Worm (Caenorhabditis elegans) whole organism, L1 larva: ENCODE measurements around the gene Y53C12A.11.

Experiments
- aly-2 ChIP-seq: fragments of 150-350 bp; optimal IDR thresholded peaks from 2 replicates; lab custom pipeline; 2014; ENCODE audit warnings: missing biosample characterization, missing genetic modification characterization
- ces-1 ChIP-seq: fragments of 150-350 bp; optimal IDR thresholded peaks from 2 replicates; lab custom pipeline; 2014; ENCODE audit warnings: missing biosample characterization, missing genetic modification reagents, missing genetic modification characterization
- dsc-1 ChIP-seq: sonication (generic microtip); optimal IDR thresholded peaks from 2 replicates; lab custom pipeline; 2016; ENCODE audit warnings: mild to moderate bottlenecking, missing genetic modification characterization, missing compliant biosample characterization
- elt-2 ChIP-seq: sonication (generic microtip); optimal IDR thresholded peaks from 2 replicates; lab custom pipeline; 2016; ENCODE audit warnings: missing genetic modification characterization, mild to moderate bottlenecking, inconsistent platforms, missing compliant biosample characterization, missing genetic modification reagents
- hlh-17 ChIP-seq: fragments of 200-800 bp; sonication (Bioruptor generic); optimal IDR thresholded peaks from 2 replicates; lab custom pipeline; 2018; ENCODE audit warnings: missing genetic modification characterization, mild to moderate bottlenecking, missing compliant biosample characterization, moderate library complexity, borderline replicate concordance
- irx-1 ChIP-seq: sonication (generic microtip); optimal IDR thresholded peaks from 2 replicates; lab custom pipeline; 2016; ENCODE audit warnings: missing genetic modification characterization, missing compliant biosample characterization
- lin-13 ChIP-seq: fragments of 150-350 bp; optimal IDR thresholded peaks from 2 replicates; lab custom pipeline; 2014; ENCODE audit warnings: missing biosample characterization, missing genetic modification reagents, missing genetic modification characterization
- nhr-90 ChIP-seq: sonication (generic microtip); optimal IDR thresholded peaks from 2 replicates; lab custom pipeline; 2016; ENCODE audit warnings: mild to moderate bottlenecking, missing genetic modification characterization, missing compliant biosample characterization; ENCODE audit not compliant: poor library complexity
- pqm-1 ChIP-seq: sonication (generic microtip); optimal IDR thresholded peaks from 3 replicates; lab custom pipeline; 2017; ENCODE audit warnings: missing biosample characterization, missing genetic modification characterization
- snpc-4 ChIP-seq: fragments of 150-350 bp; optimal IDR thresholded peaks from 2 replicates; lab custom pipeline; 2014; ENCODE audit warnings: missing biosample characterization, missing genetic modification characterization

ce11 chrII:9684175-9684574, 34.3 kb downstream of the Y53C12A.11 start:
- no peak for TF ChIP-seq snpc-4 (tag; lab: Kevin White, UChicago)
- TF ChIP-seq lin-13 (GFP tag; lab: Kevin White, UChicago): no peak
- no peak for TF ChIP-seq elt-2 (tag; lab: Kevin White, UChicago)
- TF ChIP-seq pqm-1 (tag; lab: Kevin White, UChicago): no peak
- TF ChIP-seq irx-1 (tag; lab: Kevin White, UChicago): no peak
- no peak for TF ChIP-seq aly-2 (tag; lab: Kevin White, UChicago)
- TF ChIP-seq hlh-17 (GFP tag; lab: Kevin White, UChicago): no peak
- no peak for TF ChIP-seq ces-1 (GFP tag; lab: Kevin White, UChicago)
- no peak for TF ChIP-seq nhr-90 (tag; lab: Kevin White, UChicago)
- TF ChIP-seq dsc-1: no peak
